Fruit fly (Drosophila melanogaster) whole organism, embryonic: ENCODE results near the gene ETHR.

Experiments
- Aef1 ChIP-seq: fragments of 200-800 bp; sonication (Bioruptor generic); IDR thresholded peaks from 3 replicates; pipeline ENCODE4 v1.3.6; 2022; ENCODE audit warnings: missing biosample characterization, missing genetic modification characterization
- Atf-2 ChIP-seq: fragments of 200-800 bp; sonication (Bioruptor generic); optimal IDR thresholded peaks from 2 replicates; lab custom pipeline; 2016; ENCODE audit warnings: missing biosample characterization, missing genetic modification characterization
- CG10147 ChIP-seq: fragments of 200-800 bp; sonication (Bioruptor generic); optimal IDR thresholded peaks from 2 replicates; lab custom pipeline; 2019; ENCODE audit warnings: missing biosample characterization, mild to moderate bottlenecking, missing genetic modification characterization, moderate library complexity
- CG10565 ChIP-seq: fragments of 200-800 bp; sonication (Bioruptor generic); optimal IDR thresholded peaks from 3 replicates; lab custom pipeline; 2016; ENCODE audit warnings: missing biosample characterization, mild to moderate bottlenecking, missing genetic modification characterization
- CG11696 ChIP-seq: fragments of 200-800 bp; sonication (Bioruptor generic); IDR thresholded peaks from 2 replicates; pipeline ENCODE4 v1.3.6; 2022; ENCODE audit warnings: missing biosample characterization, missing genetic modification characterization
- CG12236 ChIP-seq: fragments of 200-800 bp; sonication (Bioruptor generic); optimal IDR thresholded peaks from 2 replicates; lab custom pipeline; 2016; ENCODE audit warnings: missing biosample characterization, missing genetic modification characterization
- CG12299 ChIP-seq: fragments of 200-800 bp; sonication (Bioruptor generic); optimal IDR thresholded peaks from 2 replicates; lab custom pipeline; 2018; ENCODE audit warnings: missing biosample characterization, mild to moderate bottlenecking, missing genetic modification characterization
- CG12659 ChIP-seq: fragments of 200-800 bp; sonication (Bioruptor generic); optimal IDR thresholded peaks from 3 replicates; lab custom pipeline; 2017; ENCODE audit warnings: mild to moderate bottlenecking, missing biosample characterization, missing genetic modification reagents, missing genetic modification characterization
- CG14710 ChIP-seq: fragments of 200-800 bp; sonication (Bioruptor generic); optimal IDR thresholded peaks from 3 replicates; lab custom pipeline; 2019; ENCODE audit warnings: missing biosample characterization, mild to moderate bottlenecking, missing genetic modification characterization, moderate library complexity
- CG1647 ChIP-seq: fragments of 200-800 bp; sonication (Bioruptor generic); optimal IDR thresholded peaks from 3 replicates; lab custom pipeline; 2016; ENCODE audit warnings: missing biosample characterization, missing genetic modification characterization
- CG17802 ChIP-seq: fragments of 200-800 bp; sonication (Bioruptor generic); optimal IDR thresholded peaks from 2 replicates; lab custom pipeline; 2018; ENCODE audit warnings: missing biosample characterization, mild to moderate bottlenecking, missing genetic modification characterization, moderate library complexity
- CG17829 ChIP-seq: fragments of 200-800 bp; optimal IDR thresholded peaks from 2 replicates; lab custom pipeline; 2019; ENCODE audit warnings: missing biosample characterization, mild to moderate bottlenecking, missing genetic modification characterization, moderate library complexity
- CG17912 ChIP-seq: fragments of 200-800 bp; sonication (Bioruptor generic); optimal IDR thresholded peaks from 2 replicates; lab custom pipeline; 2018; ENCODE audit warnings: missing biosample characterization, mild to moderate bottlenecking, missing genetic modification characterization
- CG18619 ChIP-seq: fragments of 200-800 bp; sonication (Bioruptor generic); optimal IDR thresholded peaks from 3 replicates; lab custom pipeline; 2017; ENCODE audit warnings: missing biosample characterization, mild to moderate bottlenecking, missing genetic modification characterization
- CG33557 ChIP-seq: fragments of 200-800 bp; sonication (Bioruptor generic); optimal IDR thresholded peaks from 2 replicates; lab custom pipeline; 2019; ENCODE audit warnings: missing biosample characterization, mild to moderate bottlenecking, missing genetic modification characterization, moderate library complexity
- CG3407 ChIP-seq: fragments of 200-800 bp; sonication (Bioruptor generic); optimal IDR thresholded peaks from 2 replicates; lab custom pipeline; 2018; ENCODE audit warnings: missing biosample characterization, mild to moderate bottlenecking, missing genetic modification characterization
- CG3838 ChIP-seq: fragments of 200-800 bp; sonication (Bioruptor generic); optimal IDR thresholded peaks from 3 replicates; lab custom pipeline; 2016; ENCODE audit warnings: missing biosample characterization, missing genetic modification characterization
- CG4820 ChIP-seq: fragments of 200-800 bp; sonication (Bioruptor generic); optimal IDR thresholded peaks from 3 replicates; lab custom pipeline; 2016; ENCODE audit warnings: missing biosample characterization, missing genetic modification characterization
- CG5245 ChIP-seq: fragments of 200-800 bp; sonication (Bioruptor generic); optimal IDR thresholded peaks from 3 replicates; lab custom pipeline; 2016; ENCODE audit warnings: missing biosample characterization, missing genetic modification characterization
- CG6813 ChIP-seq: fragments of 200-800 bp; sonication (Bioruptor generic); optimal IDR thresholded peaks from 2 replicates; lab custom pipeline; 2017; ENCODE audit warnings: missing biosample characterization, missing genetic modification characterization, mild to moderate bottlenecking, moderate library complexity, missing genetic modification reagents
- CG9437 ChIP-seq: fragments of 200-800 bp; sonication (Bioruptor generic); optimal IDR thresholded peaks from 2 replicates; lab custom pipeline; 2018; ENCODE audit warnings: missing biosample characterization, mild to moderate bottlenecking, missing genetic modification characterization
- CG9932 ChIP-seq: fragments of 200-800 bp; sonication (Bioruptor generic); IDR thresholded peaks from 2 replicates; pipeline ENCODE4 v1.3.6; 2022; ENCODE audit warnings: missing biosample characterization, missing genetic modification characterization
- CHES-1-like ChIP-seq: fragments of 200-800 bp; sonication (Bioruptor generic); optimal IDR thresholded peaks from 2 replicates; lab custom pipeline; 2016; ENCODE audit warnings: missing biosample characterization, missing genetic modification characterization
- CTCF ChIP-seq: fragments of 200-800 bp; sonication (Bioruptor generic); optimal IDR thresholded peaks from 2 replicates; lab custom pipeline; 2017; ENCODE audit warnings: missing biosample characterization, mild to moderate bottlenecking, missing genetic modification characterization, moderate library complexity
- CoRest ChIP-seq: fragments of 200-800 bp; sonication (Bioruptor generic); optimal IDR thresholded peaks from 3 replicates; lab custom pipeline; 2018; ENCODE audit warnings: missing biosample characterization, mild to moderate bottlenecking, missing genetic modification characterization, moderate library complexity
- Deaf1 ChIP-seq: fragments of 200-800 bp; optimal IDR thresholded peaks from 3 replicates; lab custom pipeline; 2019; ENCODE audit warnings: missing biosample characterization, mild to moderate bottlenecking, missing genetic modification characterization, moderate library complexity
- GATAe ChIP-seq: fragments of 200-800 bp; sonication (Bioruptor generic); conservative IDR thresholded peaks from 2 replicates; pipeline ENCODE4 v1.3.6; 2022; ENCODE audit warnings: missing biosample characterization, missing genetic modification characterization
- Kr ChIP-seq: fragments of 200-800 bp; sonication (Bioruptor generic); optimal IDR thresholded peaks from 2 replicates; lab custom pipeline; 2017; ENCODE audit warnings: missing biosample characterization, mild to moderate bottlenecking, missing genetic modification characterization
- MTF-1 ChIP-seq: fragments of 200-800 bp; sonication (Bioruptor generic); optimal IDR thresholded peaks from 2 replicates; lab custom pipeline; 2018; ENCODE audit warnings: missing biosample characterization, mild to moderate bottlenecking, missing genetic modification characterization, borderline replicate concordance
- Mrtf ChIP-seq: fragments of 200-800 bp; sonication (Bioruptor generic); IDR thresholded peaks from 3 replicates; pipeline ENCODE4 v1.3.6; 2022; ENCODE audit warnings: missing biosample characterization, missing genetic modification characterization
- NK7.1 ChIP-seq: fragments of 200-800 bp; sonication (Bioruptor generic); optimal IDR thresholded peaks from 3 replicates; lab custom pipeline; 2016; ENCODE audit warnings: missing biosample characterization, missing genetic modification characterization
- Oaz ChIP-seq: fragments of 200-800 bp; sonication (Bioruptor generic); IDR thresholded peaks from 2 replicates; pipeline ENCODE4 v1.3.6; 2022; ENCODE audit warnings: missing biosample characterization, missing genetic modification characterization
- Oli ChIP-seq: fragments of 200-800 bp; sonication (Bioruptor generic); optimal IDR thresholded peaks from 2 replicates; lab custom pipeline; 2018; ENCODE audit warnings: missing biosample characterization, mild to moderate bottlenecking, missing genetic modification characterization, moderate library complexity
- Tbp ChIP-seq: fragments of >200 bp; optimal IDR thresholded peaks from 2 replicates; lab custom pipeline; 2018; ENCODE audit warnings: missing biosample characterization, missing genetic modification characterization
- Vsx1 ChIP-seq: fragments of 200-800 bp; sonication (Bioruptor generic); optimal IDR thresholded peaks from 2 replicates; lab custom pipeline; 2017; ENCODE audit warnings: missing biosample characterization, mild to moderate bottlenecking, missing genetic modification characterization, missing genetic modification reagents
- ac ChIP-seq: fragments of 200-800 bp; sonication (Bioruptor generic); optimal IDR thresholded peaks from 3 replicates; lab custom pipeline; 2017; ENCODE audit warnings: missing biosample characterization, mild to moderate bottlenecking, missing genetic modification characterization
- cato ChIP-seq: fragments of 200-800 bp; sonication (Bioruptor generic); optimal IDR thresholded peaks from 2 replicates; lab custom pipeline; 2016; ENCODE audit warnings: missing biosample characterization, missing genetic modification characterization, borderline replicate concordance
- crol ChIP-seq: fragments of 200-800 bp; sonication (Bioruptor generic); IDR thresholded peaks from 2 replicates; pipeline ENCODE4 v1.3.6; 2022; ENCODE audit warnings: missing biosample characterization, missing genetic modification characterization
- dm ChIP-seq: fragments of 200-800 bp; sonication (Bioruptor generic); optimal IDR thresholded peaks from 3 replicates; lab custom pipeline; 2016; ENCODE audit warnings: missing biosample characterization, missing genetic modification characterization
- gem ChIP-seq: fragments of 200-800 bp; sonication (Bioruptor generic); optimal IDR thresholded peaks from 2 replicates; lab custom pipeline; 2019; ENCODE audit warnings: missing biosample characterization, mild to moderate bottlenecking, missing genetic modification characterization, moderate library complexity
- h ChIP-seq: fragments of >200 bp; optimal IDR thresholded peaks from 2 replicates; lab custom pipeline; 2017
- jing ChIP-seq: fragments of 200-800 bp; sonication (Bioruptor generic); optimal IDR thresholded peaks from 2 replicates; lab custom pipeline; 2018; ENCODE audit warnings: missing biosample characterization, mild to moderate bottlenecking, missing genetic modification characterization
- lilli ChIP-seq: fragments of 200-800 bp; sonication (Bioruptor generic); optimal IDR thresholded peaks from 3 replicates; lab custom pipeline; 2016; ENCODE audit warnings: missing biosample characterization, missing genetic modification characterization
- org-1 ChIP-seq: fragments of 200-800 bp; sonication (Bioruptor generic); optimal IDR thresholded peaks from 2 replicates; lab custom pipeline; 2017; ENCODE audit warnings: missing biosample characterization, missing genetic modification characterization
- sens ChIP-seq: fragments of 200-800 bp; sonication (Bioruptor generic); peaks from one replicate; lab custom pipeline; 2016; ENCODE audit warnings: missing biosample characterization, missing genetic modification characterization
- sob ChIP-seq: fragments of 200-800 bp; sonication (Bioruptor generic); IDR thresholded peaks from 2 replicates; pipeline ENCODE4 v1.3.6; 2022; ENCODE audit warnings: missing biosample characterization, missing genetic modification characterization
- sqz ChIP-seq: fragments of 200-800 bp; sonication (Bioruptor generic); optimal IDR thresholded peaks from 3 replicates; lab custom pipeline; 2018; ENCODE audit warnings: missing biosample characterization, mild to moderate bottlenecking, missing genetic modification characterization
- stwl ChIP-seq: fragments of 200-800 bp; sonication (Bioruptor generic); optimal IDR thresholded peaks from 3 replicates; lab custom pipeline; 2018; ENCODE audit warnings: missing biosample characterization, mild to moderate bottlenecking, missing genetic modification characterization, moderate library complexity
- tgo ChIP-seq: fragments of 200-800 bp; sonication (Bioruptor generic); IDR thresholded peaks from 3 replicates; pipeline ENCODE4 v1.3.6; 2022; ENCODE audit warnings: missing biosample characterization, missing genetic modification characterization
- vfl ChIP-seq: fragments of 200-800 bp; sonication (Bioruptor generic); optimal IDR thresholded peaks from 2 replicates; lab custom pipeline; 2016; ENCODE audit warnings: missing biosample characterization, missing genetic modification characterization

ETHR gene

DNA sequence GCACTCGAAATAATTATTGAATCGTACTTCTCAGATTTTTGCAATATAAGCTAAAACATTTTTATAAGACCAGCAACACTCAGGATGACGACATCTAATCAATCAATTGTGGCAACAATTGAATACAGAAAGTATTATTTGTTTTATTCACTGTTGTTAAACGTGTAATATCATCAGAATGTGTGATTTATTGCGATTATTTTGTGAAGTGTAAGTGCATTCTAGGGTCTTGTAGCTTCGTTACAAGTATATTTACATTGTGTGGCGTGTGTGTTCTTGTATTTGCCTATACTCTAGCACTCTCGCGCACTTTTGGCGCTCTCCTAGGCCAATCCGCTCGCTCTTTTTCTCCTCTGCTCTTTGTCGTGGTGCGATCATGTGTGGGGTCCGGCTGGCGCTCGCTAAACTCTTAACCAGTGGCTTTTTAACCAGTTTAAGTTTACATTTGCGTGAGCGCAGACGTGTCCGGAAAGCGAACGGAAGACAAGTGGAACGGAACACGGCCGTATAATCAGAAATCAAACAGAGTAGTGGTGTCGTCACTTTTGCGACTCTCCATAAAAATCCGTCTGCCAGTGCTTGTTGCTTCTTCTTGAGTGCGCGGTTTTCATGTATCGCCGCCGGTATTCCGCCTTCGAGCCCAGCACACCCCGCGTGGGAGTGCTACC lies 42.2 kb upstream of the ETHR start (continued):
- TF ChIP-seq sens (GFP tag; lab: Kevin White, UChicago) (peak; percentile 99), CG17829 (tag; lab: Kevin White, UChicago) (peak; percentile 89), CG33557 (GFP tag; lab: Kevin White, UChicago) (peak; percentile 32), Oaz (GFP tag; lab: Robert Waterston, UW) (0 out of 2 replicates have a peak, but pooled peaks have one; percentile 44), CG12659 (GFP tag; lab: Kevin White, UChicago) (peak; percentile 80), CG10565 (GFP tag; lab: Kevin White, UChicago) (peak; percentile 66), tgo (GFP tag; lab: Robert Waterston, UW) (peak; percentile 77), CG17802 (tag; lab: Kevin White, UChicago) (peak; percentile 77), cato (GFP tag; lab: Kevin White, UChicago) (peak; percentile 85), h (no peak), lilli (GFP tag; lab: Kevin White, UChicago) (peak; percentile 81), gem (tag; lab: Kevin White, UChicago) (peak; percentile 94), Oli (peak; percentile 92), ac (GFP tag; lab: Kevin White, UChicago) (peak; percentile 22), Kr (GFP tag; lab: Kevin White, UChicago) (no peak), CG18619 (GFP tag; lab: Kevin White, UChicago) (peak; percentile 72), CG3407 (GFP tag; lab: Kevin White, UChicago) (peak; percentile 82), CTCF (GFP tag; lab: Kevin White, UChicago) (peak; percentile 42), CG1647 (GFP tag; lab: Kevin White, UChicago) (peak; percentile 61), Atf-2 (GFP tag; lab: Kevin White, UChicago) (peak; percentile 76), Vsx1 (peak; percentile 76), dm (GFP tag; lab: Kevin White, UChicago) (peak; percentile 81), CHES-1-like (GFP tag; lab: Kevin White, UChicago) (peak; percentile 54), crol (GFP tag; lab: Robert Waterston, UW) (peak; percentile 47; the same call in 1 of the 2 replicates), vfl (GFP tag; lab: Kevin White, UChicago) (peak; percentile 6), CG14710 (tag; lab: Kevin White, UChicago) (peak; percentile 81), CG4820 (GFP tag; lab: Kevin White, UChicago) (peak; percentile 91), jing (GFP tag; lab: Kevin White, UChicago) (peak; percentile 87), Tbp (GFP tag; lab: Kevin White, UChicago) (no peak), NK7.1 (GFP tag; lab: Kevin White, UChicago) (peak; percentile 63), sob (GFP tag; lab: Robert Waterston, UW) (no peak; the same call in 1 of the 2 replicates), MTF-1 (no peak), CG9437 (peak; percentile 83), CG6813 (peak; percentile 76), sqz (peak; percentile 37), CG5245 (GFP tag; lab: Kevin White, UChicago) (peak; percentile 84), CG17912 (GFP tag; lab: Kevin White, UChicago) (no peak), Aef1 (GFP tag; lab: Robert Waterston, UW) (peak; percentile 73), CG10147 (GFP tag; lab: Kevin White, UChicago) (peak; percentile 69), org-1 (GFP tag; lab: Kevin White, UChicago) (peak; percentile 88), Mrtf (GFP tag; lab: Robert Waterston, UW) (peak; percentile 70; the same call in 1 of the 3 replicates), CG12299 (tag; lab: Kevin White, UChicago) (peak; percentile 25), CG11696 (GFP tag; lab: Robert Waterston, UW) (0 out of 2 replicates have a peak, but pooled peaks have one; percentile 39), CG9932 (GFP tag; lab: Robert Waterston, UW) (0 out of 2 replicates have a peak, but pooled peaks have one; percentile 16), stwl (no peak), Deaf1 (peak; percentile 61), CG12236 (peak; percentile 70), GATAe (GFP tag; lab: Robert Waterston, UW) (no peak; the same call in 1 of the 2 replicates), CoRest (tag; lab: Kevin White, UChicago) (peak; percentile 88), CG3838 (GFP tag; lab: Kevin White, UChicago) (no peak)
